Fruit fly (Drosophila melanogaster) whole organism, embryonic: ENCODE results near the gene Yip1d1.

Experiments used
- Aef1 ChIP-seq: fragments of 200-800 bp; sonication (Bioruptor generic); IDR thresholded peaks from 3 replicates; pipeline ENCODE4 v1.3.6; 2022; ENCODE audit warnings: missing biosample characterization, missing genetic modification characterization
- Asciz ChIP-seq: fragments of 200-800 bp; sonication (Bioruptor generic); optimal IDR thresholded peaks from 2 replicates; lab custom pipeline; 2017; ENCODE audit warnings: missing biosample characterization, mild to moderate bottlenecking, missing genetic modification characterization, missing genetic modification reagents
- CG12071 ChIP-seq: fragments of 200-800 bp; sonication (Bioruptor generic); optimal IDR thresholded peaks from 3 replicates; lab custom pipeline; 2018; ENCODE audit warnings: missing biosample characterization, mild to moderate bottlenecking, missing genetic modification characterization
- CG12299 ChIP-seq: fragments of 200-800 bp; sonication (Bioruptor generic); optimal IDR thresholded peaks from 2 replicates; lab custom pipeline; 2018; ENCODE audit warnings: missing biosample characterization, mild to moderate bottlenecking, missing genetic modification characterization
- CG12769 ChIP-seq: fragments of 200-800 bp; sonication (Bioruptor generic); optimal IDR thresholded peaks from 2 replicates; lab custom pipeline; 2019; ENCODE audit warnings: missing biosample characterization, mild to moderate bottlenecking, missing genetic modification characterization, moderate library complexity
- CG14050 ChIP-seq: fragments of 200-800 bp; sonication (Bioruptor generic); IDR thresholded peaks from 3 replicates; pipeline ENCODE4 v1.3.6; 2022; ENCODE audit warnings: missing biosample characterization, missing genetic modification characterization
- CG17802 ChIP-seq: fragments of 200-800 bp; sonication (Bioruptor generic); optimal IDR thresholded peaks from 2 replicates; lab custom pipeline; 2018; ENCODE audit warnings: missing biosample characterization, mild to moderate bottlenecking, missing genetic modification characterization, moderate library complexity
- CG1832 ChIP-seq: fragments of 200-800 bp; sonication (Bioruptor generic); optimal IDR thresholded peaks from 2 replicates; lab custom pipeline; 2017; ENCODE audit warnings: missing biosample characterization, mild to moderate bottlenecking, missing genetic modification characterization, inconsistent platforms
- CG18619 ChIP-seq: fragments of 200-800 bp; sonication (Bioruptor generic); optimal IDR thresholded peaks from 3 replicates; lab custom pipeline; 2017; ENCODE audit warnings: missing biosample characterization, mild to moderate bottlenecking, missing genetic modification characterization
- CG18764 ChIP-seq: fragments of 200-800 bp; sonication (Bioruptor generic); optimal IDR thresholded peaks from 3 replicates; lab custom pipeline; 2016; ENCODE audit warnings: missing biosample characterization, missing genetic modification characterization
- CG32532 ChIP-seq: fragments of 200-800 bp; sonication (Bioruptor generic); IDR thresholded peaks from 2 replicates; pipeline ENCODE4 v1.3.6; 2022; ENCODE audit warnings: missing biosample characterization, missing genetic modification characterization
- CG6272 ChIP-seq: fragments of 200-800 bp; sonication (Bioruptor generic); IDR thresholded peaks from 2 replicates; pipeline ENCODE4 v1.3.6; 2022; ENCODE audit warnings: missing biosample characterization, missing genetic modification characterization
- CG8281 ChIP-seq: fragments of 200-800 bp; sonication (Bioruptor generic); optimal IDR thresholded peaks from 2 replicates; lab custom pipeline; 2018; ENCODE audit warnings: missing biosample characterization, mild to moderate bottlenecking, missing genetic modification characterization, moderate library complexity
- Camta ChIP-seq: fragments of 200-800 bp; sonication (Bioruptor generic); optimal IDR thresholded peaks from 2 replicates; lab custom pipeline; 2016; ENCODE audit warnings: missing biosample characterization, missing genetic modification characterization
- Dip3 ChIP-seq: fragments of 200-800 bp; sonication (Bioruptor generic); optimal IDR thresholded peaks from 3 replicates; lab custom pipeline; 2016; ENCODE audit warnings: missing biosample characterization, missing genetic modification characterization
- E2f2 ChIP-seq: fragments of 200-800 bp; sonication (Bioruptor generic); IDR thresholded peaks from 2 replicates; pipeline ENCODE4 v1.3.6; 2022; ENCODE audit warnings: missing biosample characterization, missing genetic modification characterization
- Ets65A ChIP-seq: fragments of 200-800 bp; sonication (Bioruptor generic); peaks from one replicate; lab custom pipeline; 2016; ENCODE audit warnings: missing biosample characterization, missing genetic modification characterization
- Hr3 ChIP-seq: fragments of 200-800 bp; sonication (Bioruptor generic); optimal IDR thresholded peaks from 3 replicates; lab custom pipeline; 2016; ENCODE audit warnings: missing biosample characterization, missing genetic modification characterization
- Lhr ChIP-seq: fragments of 200-800 bp; sonication (Bioruptor generic); optimal IDR thresholded peaks from 3 replicates; lab custom pipeline; 2017; ENCODE audit warnings: mild to moderate bottlenecking, missing biosample characterization, missing genetic modification reagents, missing genetic modification characterization
- Mad ChIP-seq: fragments of 200-800 bp; sonication (Bioruptor generic); optimal IDR thresholded peaks from 2 replicates; lab custom pipeline; 2016; ENCODE audit warnings: missing biosample characterization, missing genetic modification characterization
- NfI ChIP-seq: fragments of 200-800 bp; sonication (Bioruptor generic); optimal IDR thresholded peaks from 3 replicates; lab custom pipeline; 2018; ENCODE audit warnings: missing biosample characterization, mild to moderate bottlenecking, missing genetic modification characterization, moderate library complexity
- Usf ChIP-seq: fragments of 200-800 bp; sonication (Bioruptor generic); optimal IDR thresholded peaks from 2 replicates; lab custom pipeline; 2017; ENCODE audit warnings: missing genotype, missing biosample characterization, missing genetic modification characterization
- Xrp1 ChIP-seq: fragments of 200-800 bp; sonication (Bioruptor generic); IDR thresholded peaks from 2 replicates; pipeline ENCODE4 v1.3.6; 2022; ENCODE audit warnings: missing biosample characterization, missing genetic modification characterization
- ap ChIP-seq: fragments of 200-800 bp; sonication (Bioruptor generic); IDR thresholded peaks from 2 replicates; pipeline ENCODE4 v1.3.6; 2022; ENCODE audit warnings: missing biosample characterization, missing genetic modification characterization
- bab2 ChIP-seq: fragments of 200-800 bp; sonication (Bioruptor generic); optimal IDR thresholded peaks from 2 replicates; lab custom pipeline; 2016; ENCODE audit warnings: missing biosample characterization, missing genetic modification characterization
- crol ChIP-seq: fragments of 200-800 bp; sonication (Bioruptor generic); IDR thresholded peaks from 2 replicates; pipeline ENCODE4 v1.3.6; 2022; ENCODE audit warnings: missing biosample characterization, missing genetic modification characterization
- dimm ChIP-seq: fragments of 200-800 bp; sonication (Bioruptor generic); IDR thresholded peaks from 2 replicates; pipeline ENCODE4 v1.3.6; 2022; ENCODE audit warnings: missing biosample characterization, missing genetic modification characterization
- disco-r ChIP-seq: fragments of 200-800 bp; sonication (Bioruptor generic); optimal IDR thresholded peaks from 2 replicates; lab custom pipeline; 2016; ENCODE audit warnings: missing biosample characterization, missing genetic modification characterization
- dm ChIP-seq: fragments of 200-800 bp; sonication (Bioruptor generic); optimal IDR thresholded peaks from 3 replicates; lab custom pipeline; 2016; ENCODE audit warnings: missing biosample characterization, missing genetic modification characterization
- lilli ChIP-seq: fragments of 200-800 bp; sonication (Bioruptor generic); optimal IDR thresholded peaks from 3 replicates; lab custom pipeline; 2016; ENCODE audit warnings: missing biosample characterization, missing genetic modification characterization
- oc ChIP-seq: fragments of 200-800 bp; sonication (Bioruptor generic); optimal IDR thresholded peaks from 2 replicates; lab custom pipeline; 2018; ENCODE audit warnings: missing biosample characterization, mild to moderate bottlenecking, missing genetic modification characterization, moderate library complexity
- ro ChIP-seq: fragments of 200-800 bp; sonication (Bioruptor generic); IDR thresholded peaks from 2 replicates; pipeline ENCODE4 v1.3.6; 2022; ENCODE audit warnings: missing biosample characterization, missing genetic modification characterization
- scrt ChIP-seq: fragments of 200-800 bp; sonication (Bioruptor generic); optimal IDR thresholded peaks from 2 replicates; lab custom pipeline; 2018; ENCODE audit warnings: missing biosample characterization, mild to moderate bottlenecking, missing genetic modification characterization, moderate library complexity
- ssp ChIP-seq: fragments of 200-800 bp; sonication (Bioruptor generic); IDR thresholded peaks from 2 replicates; pipeline ENCODE4 v1.3.6; 2022; ENCODE audit warnings: missing biosample characterization, missing genetic modification characterization
- sug ChIP-seq: fragments of 200-800 bp; optimal IDR thresholded peaks from 2 replicates; lab custom pipeline; 2019; ENCODE audit warnings: missing biosample characterization, mild to moderate bottlenecking, missing genetic modification characterization, moderate library complexity
- tna ChIP-seq: fragments of 200-800 bp; sonication (Bioruptor generic); IDR thresholded peaks from 2 replicates; pipeline ENCODE4 v1.3.6; 2022; ENCODE audit warnings: missing biosample characterization, missing genetic modification characterization; ENCODE audit not compliant: partially characterized antibody

The Yip1d1 gene

dm6 chr2L:12974045-12974539 is 26.3 kb downstream of the Yip1d1 start, which contains the start of gene Vha68-2 (continued):
- no peak for TF ChIP-seq CG8281 (tag; lab: Kevin White, UChicago)
- TF ChIP-seq ap (GFP tag; lab: Robert Waterston, UW): 0 out of 2 replicates have a peak, but pooled peaks have one; percentile 2
- TF ChIP-seq CG32532 (GFP tag; lab: Robert Waterston, UW): no peak; the same call in 1 of the 2 replicates
- peak; percentile 57 for TF ChIP-seq bab2 (GFP tag; lab: Kevin White, UChicago)
- TF ChIP-seq sug (tag; lab: Kevin White, UChicago): peak; percentile 42
- peak; percentile 45 for TF ChIP-seq oc (tag; lab: Kevin White, UChicago)
- peak; percentile 64 for TF ChIP-seq CG12299 (tag; lab: Kevin White, UChicago)
- TF ChIP-seq disco-r (GFP tag; lab: Kevin White, UChicago): peak; percentile 43
- TF ChIP-seq Lhr (GFP tag; lab: Kevin White, UChicago): peak; percentile 67
- TF ChIP-seq Camta (GFP tag; lab: Kevin White, UChicago): peak; percentile 75
- peak; percentile 60 for TF ChIP-seq CG18619 (GFP tag; lab: Kevin White, UChicago)
- no peak for TF ChIP-seq Aef1 (GFP tag; lab: Robert Waterston, UW)
- no peak for TF ChIP-seq Hr3 (GFP tag; lab: Kevin White, UChicago)
- peak; percentile 47 for TF ChIP-seq lilli (GFP tag; lab: Kevin White, UChicago)
- TF ChIP-seq Asciz (GFP tag; lab: Kevin White, UChicago): peak; percentile 12
- peak; percentile 87 for TF ChIP-seq NfI
- TF ChIP-seq Xrp1 (GFP tag; lab: Robert Waterston, UW): no peak
- TF ChIP-seq Mad: peak; percentile 50
- peak; percentile 48 for TF ChIP-seq E2f2 (GFP tag; lab: Robert Waterston, UW)
- peak; percentile 44 for TF ChIP-seq CG1832 (GFP tag; lab: Kevin White, UChicago)
- TF ChIP-seq crol (GFP tag; lab: Robert Waterston, UW): peak; percentile 73
- peak; percentile 44; the same call in 1 of the 2 replicates for TF ChIP-seq ssp (GFP tag; lab: Robert Waterston, UW)
- peak; percentile 77 for TF ChIP-seq tna (GFP tag; lab: Robert Waterston, UW)
- TF ChIP-seq CG12769 (tag; lab: Kevin White, UChicago): peak; percentile 57
- TF ChIP-seq Usf (GFP tag; lab: Kevin White, UChicago): no peak
- TF ChIP-seq CG18764 (GFP tag; lab: Kevin White, UChicago): no peak
- no peak for TF ChIP-seq CG6272
- peak; percentile 20; the same call in 1 of the 3 replicates for TF ChIP-seq CG14050 (GFP tag; lab: Robert Waterston, UW)
- peak; percentile 29 for TF ChIP-seq scrt (GFP tag; lab: Kevin White, UChicago)
- no peak for TF ChIP-seq Dip3 (GFP tag; lab: Kevin White, UChicago)
- no peak for TF ChIP-seq CG17802 (tag; lab: Kevin White, UChicago)
- TF ChIP-seq ro (GFP tag; lab: Robert Waterston, UW): peak; percentile 32; the same call in 1 of the 2 replicates
- no peak for TF ChIP-seq dimm (GFP tag; lab: Robert Waterston, UW)
- TF ChIP-seq, all 482 proteins: peak for 230

dm6 chr2L:12969569-12969968 is 30.9 kb downstream of the Yip1d1 start:
- TF ChIP-seq dm (GFP tag; lab: Kevin White, UChicago): no peak
- TF ChIP-seq Ets65A (GFP tag; lab: Kevin White, UChicago): peak; percentile 90
- TF ChIP-seq, all 482 proteins: peak for 1

DNA sequence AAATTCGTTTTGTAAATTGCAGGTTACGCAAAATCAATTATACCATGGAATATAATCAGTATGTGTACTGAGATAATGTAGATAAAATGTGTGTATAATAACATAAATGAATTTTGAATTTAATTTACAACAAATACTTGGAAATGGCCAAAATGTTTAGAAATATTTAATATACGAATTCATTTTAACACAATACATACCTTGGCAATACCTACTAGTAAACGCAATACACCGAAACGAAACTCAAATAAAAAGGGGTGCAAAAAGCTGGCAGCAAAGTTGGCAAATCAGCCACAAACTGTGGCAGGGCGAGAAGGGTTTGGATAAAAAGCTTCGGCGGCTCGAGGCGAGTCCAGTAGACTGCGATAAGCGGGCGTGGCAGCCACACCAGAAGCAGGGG is 34.1 kb downstream of the Yip1d1 start, which contains the start of gene CG16800:
Gene CG16800, plus strand, starts transcription at position 301 of the 400 bp plus-strand sequence.
- TF ChIP-seq CG12071 (GFP tag; lab: Kevin White, UChicago): no peak
